Fruit fly (Drosophila melanogaster): ENCODE data around the gene CG9331.

DNA sequence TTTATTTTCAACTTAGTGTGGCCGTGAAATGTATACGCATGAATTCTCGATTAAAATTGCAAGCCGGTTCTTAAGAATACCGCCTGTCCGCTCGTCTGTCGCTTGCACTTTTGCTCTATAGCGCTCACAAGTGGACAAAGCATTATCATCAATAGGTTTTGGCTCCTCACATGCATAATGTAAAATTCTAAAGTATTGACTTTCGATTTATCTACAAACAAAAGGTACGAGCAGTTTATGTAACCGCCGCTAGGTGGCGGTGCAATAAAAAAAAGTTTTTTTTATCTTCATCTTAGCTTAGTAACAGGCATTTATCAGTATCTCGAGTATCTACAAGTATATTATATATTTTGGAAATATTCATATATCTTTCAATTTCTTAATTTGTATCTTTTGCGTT, 3.6 kb downstream of the CG9331 start:
- TF ChIP-seq CG32006 (GFP tag; optimal IDR thresholded peaks at IDR 0.05), result no peak
- no peak for TF ChIP-seq CG6808 (GFP tag; optimal IDR thresholded peaks at IDR 0.05)
- no peak for TF ChIP-seq Eip75B (GFP tag; optimal IDR thresholded peaks at IDR 0.05)
- no peak for TF ChIP-seq CG10631 (GFP tag; optimal IDR thresholded peaks at IDR 0.05)
- TF ChIP-seq Sox102F (GFP tag; optimal IDR thresholded peaks at IDR 0.05), result no peak
- no peak for TF ChIP-seq eg (GFP tag; IDR thresholded peaks at IDR 0.05)
- TF ChIP-seq esn (GFP tag; optimal IDR thresholded peaks at IDR 0.05), result no peak
- TF ChIP-seq CG8119 (GFP tag; IDR thresholded peaks at IDR 0.05), result no peak
- no peak for TF ChIP-seq vri (GFP tag; optimal IDR thresholded peaks at IDR 0.05)
- TF ChIP-seq CG31627 (GFP tag; optimal IDR thresholded peaks at IDR 0.05), result no peak
